Worm (Caenorhabditis elegans): ENCODE results near the gene C17E7.12.
A peak's percentile ranks its signal among the peaks of the same experiment; 100 is the strongest.

Gene C17E7.12

ce11 chrV:3891919-3892318 lies at the start of gene C17E7.12:
Gene C17E7.12 (minus strand): TSS chrV:3892019.
- no peak for TF ChIP-seq Y48G9A.11 (GFP tag; IDR thresholded peaks at IDR 0.05)
- no peak for TF ChIP-seq attf-4 (tag; optimal IDR thresholded peaks at IDR 0.05)
- no peak for TF ChIP-seq aha-1 (tag)
- TF ChIP-seq sdz-12 (GFP tag; optimal IDR thresholded peaks at IDR 0.05), result no peak

- TF ChIP-seq Y5F2A.4 (GFP tag; optimal IDR thresholded peaks at IDR 0.05) (no peak), nhr-28 (tag; optimal IDR thresholded peaks at IDR 0.05) (peak; percentile 92), madf-5 (GFP tag; IDR thresholded peaks at IDR 0.05) (no peak), nhr-42 (GFP tag; IDR thresholded peaks at IDR 0.05) (no peak), daf-16 (GFP tag; optimal IDR thresholded peaks at IDR 0.05) (no peak), daf-16 (tag; optimal IDR thresholded peaks at IDR 0.05) (peak; percentile 68)
Measured at ce11 chrV:3938789-3939188, 47.0 kb upstream of the C17E7.12 start, which contains the start of gene cyp-35B1. Gene cyp-35B1 (plus strand): TSS chrV:3939032.

ce11 chrV:3935892-3936478 lies 44.2 kb upstream of the C17E7.12 start, which contains the start of gene cyp-35A5:
Gene cyp-35A5 (plus strand): TSS chrV:3936326.
- TF ChIP-seq ceh-20 (GFP tag; IDR thresholded peaks at IDR 0.05) (no peak), aha-1 (tag) (no peak), pqm-1 (tag; optimal IDR thresholded peaks at IDR 0.05) (peak; percentile 7), vab-7 (GFP tag; IDR thresholded peaks at IDR 0.05) (no peak), dmd-6 (GFP tag; IDR thresholded peaks at IDR 0.05) (0 out of 2 replicates have a peak, but pooled peaks have one; percentile 34), F37D6.2 (tag; optimal IDR thresholded peaks at IDR 0.05) (no peak), nhr-28 (tag; optimal IDR thresholded peaks at IDR 0.05) (peak; percentile 86), pha-4 (GFP tag; IDR thresholded peaks at IDR 0.05) (no peak), pha-4 (tag; optimal IDR thresholded peaks at IDR 0.05) (no peak), unc-62 (GFP tag; optimal IDR thresholded peaks at IDR 0.05 in 1 of 2) (no peak), unc-62 (tag; optimal IDR thresholded peaks at IDR 0.05) (no peak), nhr-41 (GFP tag; IDR thresholded peaks at IDR 0.05) (no peak), hlh-11 (tag; optimal IDR thresholded peaks at IDR 0.05) (no peak), fos-1 (tag; optimal IDR thresholded peaks at IDR 0.05) (no peak)

- TF ChIP-seq dmd-6 (GFP tag; IDR thresholded peaks at IDR 0.05), result no peak
- TF ChIP-seq spr-3 (GFP tag; optimal IDR thresholded peaks at IDR 0.05), result no peak
- TF ChIP-seq duxl-1 (tag; optimal IDR thresholded peaks at IDR 0.05; ENCODE audit: poor library complexity), result no peak
- TF ChIP-seq unc-39 (tag; optimal IDR thresholded peaks at IDR 0.05), result no peak
- no peak for TF ChIP-seq jun-1 (tag; optimal IDR thresholded peaks at IDR 0.05)
- TF ChIP-seq hmg-1.1 (GFP tag; IDR thresholded peaks at IDR 0.05), result no peak
- TF ChIP-seq vab-7 (GFP tag; IDR thresholded peaks at IDR 0.05), result no peak
- TF ChIP-seq ceh-28 (tag; optimal IDR thresholded peaks at IDR 0.05), result no peak
- no peak for TF ChIP-seq hlh-30 (tag; optimal IDR thresholded peaks at IDR 0.05; ENCODE audit: insufficient read depth)
- no peak for TF ChIP-seq lin-15B (tag; optimal IDR thresholded peaks at IDR 0.05)
- no peak for TF ChIP-seq F44E2.7 (GFP tag; IDR thresholded peaks at IDR 0.05)
- TF ChIP-seq mxl-2 (GFP tag; conservative IDR thresholded peaks at IDR 0.05), result no peak
- TF ChIP-seq ceh-20 (GFP tag; IDR thresholded peaks at IDR 0.05), result no peak
- TF ChIP-seq pqm-1 (tag; optimal IDR thresholded peaks at IDR 0.05), result no peak
- no peak for TF ChIP-seq ZK546.5 (tag; optimal IDR thresholded peaks at IDR 0.05)
- TF ChIP-seq nhr-6 (tag; optimal IDR thresholded peaks at IDR 0.05), result no peak
- no peak for TF ChIP-seq zip-2 (tag; optimal IDR thresholded peaks at IDR 0.05)
Measured at ce11 chrV:3931326-3931725, 39.5 kb upstream of the C17E7.12 start, which contains the start of gene srx-63. Gene srx-63 (plus strand): TSS chrV:3931626.

ce11 chrV:3929099-3929498 lies 37.3 kb upstream of the C17E7.12 start, which contains the start of gene srx-64:
Gene srx-64 (plus strand): TSS chrV:3929399.
- no peak for TF ChIP-seq F49E8.2 (tag; optimal IDR thresholded peaks at IDR 0.05; ENCODE audit: borderline replicate concordance)
- TF ChIP-seq skn-1 (tag; optimal IDR thresholded peaks at IDR 0.05), result no peak
- TF ChIP-seq egl-27 (tag; optimal IDR thresholded peaks at IDR 0.05), result no peak
- TF ChIP-seq hmg-1.1 (GFP tag; IDR thresholded peaks at IDR 0.05), result no peak
- no peak for TF ChIP-seq php-3 (GFP tag; IDR thresholded peaks at IDR 0.05)
- TF ChIP-seq nhr-6 (tag; optimal IDR thresholded peaks at IDR 0.05), result no peak
- no peak for TF ChIP-seq ztf-11 (tag; optimal IDR thresholded peaks at IDR 0.05)

All from whole organism, L4 larva.